Worm (Caenorhabditis elegans): ENCODE results near the gene fbxc-7.
"Not testable (repeated sequence)": the region's sequence is repeated elsewhere in the genome, so short reads cannot be mapped to it uniquely, and the experiment has no call there.

fbxc-7 gene

ce11 chrII:961961-962360, 7.2 kb downstream of the fbxc-7 start, which contains the start of gene C32B5.13:
TSS of gene C32B5.13 (minus strand) at chrII:962061.
- no peak for TF ChIP-seq elt-3 (tag; optimal IDR thresholded peaks at IDR 0.05)
- TF ChIP-seq lin-32 (GFP tag; optimal IDR thresholded peaks at IDR 0.05) = no peak
- no peak for TF ChIP-seq lsy-2 (tag; optimal IDR thresholded peaks at IDR 0.05)
- TF ChIP-seq unc-39 (tag; optimal IDR thresholded peaks at IDR 0.05) = no peak
- no peak for TF ChIP-seq nhr-237 (tag; optimal IDR thresholded peaks at IDR 0.05)
- no peak for TF ChIP-seq M03D4.4 (tag; optimal IDR thresholded peaks at IDR 0.05)
- no peak for TF ChIP-seq mab-5 (tag; optimal IDR thresholded peaks at IDR 0.05)
- no peak for TF ChIP-seq ceh-83 (GFP tag; optimal IDR thresholded peaks at IDR 0.05)
- TF ChIP-seq unc-120 (tag; optimal IDR thresholded peaks at IDR 0.05; ENCODE audit: poor library complexity, severe bottlenecking) = no peak
- TF ChIP-seq zip-8 (tag; optimal IDR thresholded peaks at IDR 0.05) = no peak

- not testable (repeated sequence) for TF ChIP-seq flh-1 (GFP tag; optimal IDR thresholded peaks at IDR 0.05); M03D4.4 (tag; optimal IDR thresholded peaks at IDR 0.05); nhr-2 (tag; optimal IDR thresholded peaks at IDR 0.05)
Observed at ce11 chrII:966962-967361, 12.2 kb downstream of the fbxc-7 start, which contains the start of gene fbxc-18. TSS of gene fbxc-18 (minus strand) at chrII:967062.

ce11 chrII:968106-968505, 13.4 kb downstream of the fbxc-7 start, which contains the start of gene C32B5.6:
TSS of gene C32B5.6 (plus strand) at chrII:968406.
- TF ChIP-seq sptf-1 (tag; optimal IDR thresholded peaks at IDR 0.05); mab-5 (tag; optimal IDR thresholded peaks at IDR 0.05); ces-1 (GFP tag; optimal IDR thresholded peaks at IDR 0.05): not testable (repeated sequence)

- TF ChIP-seq ham-2 (GFP tag; optimal IDR thresholded peaks at IDR 0.05) (no peak), unc-39 (tag; optimal IDR thresholded peaks at IDR 0.05) (no peak), sptf-1 (tag; optimal IDR thresholded peaks at IDR 0.05) (no peak), snpc-4 (tag; optimal IDR thresholded peaks at IDR 0.05) (no peak), tbx-8 (GFP tag; optimal IDR thresholded peaks at IDR 0.05) (no peak), nhr-12 (tag; optimal IDR thresholded peaks at IDR 0.05) (no peak), nhr-237 (tag; optimal IDR thresholded peaks at IDR 0.05) (no peak), flh-1 (GFP tag; optimal IDR thresholded peaks at IDR 0.05) (no peak), elt-1 (tag; optimal IDR thresholded peaks at IDR 0.05; ENCODE audit: borderline replicate concordance, insufficient read depth) (no peak), ceh-83 (GFP tag; optimal IDR thresholded peaks at IDR 0.05) (no peak), sem-2 (GFP tag; optimal IDR thresholded peaks at IDR 0.05) (no peak), lin-13 (tag; optimal IDR thresholded peaks at IDR 0.05) (no peak), lin-32 (GFP tag; optimal IDR thresholded peaks at IDR 0.05) (no peak)
Observed at ce11 chrII:972850-973249, 18.1 kb downstream of the fbxc-7 start, which contains the start of gene C32B5.15. TSS of gene C32B5.15 (minus strand) at chrII:972950.

DNA sequence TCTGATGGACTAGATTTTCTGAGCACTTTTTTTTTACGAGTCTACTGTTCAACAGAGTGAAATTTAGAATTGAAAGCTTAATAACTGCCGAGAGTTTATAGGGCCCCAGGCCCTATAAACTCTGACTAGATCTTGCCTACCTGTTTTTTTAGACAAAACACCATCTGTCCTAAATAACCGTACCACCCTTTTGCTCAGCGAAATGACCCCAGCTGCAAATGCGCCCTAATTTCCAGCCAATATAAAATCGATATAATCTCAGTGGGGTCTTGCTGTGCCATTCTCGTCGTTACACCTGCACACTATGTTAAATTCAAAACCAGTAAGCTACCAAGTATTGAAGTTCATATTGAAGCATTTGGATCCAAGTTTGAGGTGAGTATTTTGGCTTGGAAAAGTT, 19.3 kb downstream of the fbxc-7 start, which contains the start of gene fbxc-14:
Gene fbxc-14, plus strand, starts transcription at position 301 of the 400 bp plus-strand sequence.
- TF ChIP-seq mab-5 (tag; optimal IDR thresholded peaks at IDR 0.05) (no peak), bed-3 (GFP tag; optimal IDR thresholded peaks at IDR 0.05) (no peak), cnd-1 (tag; optimal IDR thresholded peaks at IDR 0.05) (no peak), drap-1 (GFP tag; optimal IDR thresholded peaks at IDR 0.05) (no peak), lin-13 (tag; optimal IDR thresholded peaks at IDR 0.05) (no peak), sem-2 (GFP tag; optimal IDR thresholded peaks at IDR 0.05) (no peak), blmp-1 (tag; optimal IDR thresholded peaks at IDR 0.05) (no peak), flh-1 (GFP tag; optimal IDR thresholded peaks at IDR 0.05) (no peak), hlh-1 (tag; optimal IDR thresholded peaks at IDR 0.05) (no peak), nhr-12 (tag; optimal IDR thresholded peaks at IDR 0.05) (no peak), lsy-2 (tag; optimal IDR thresholded peaks at IDR 0.05) (no peak), ceh-43 (GFP tag; optimal IDR thresholded peaks at IDR 0.05) (no peak), snpc-4 (tag; optimal IDR thresholded peaks at IDR 0.05) (no peak), nhr-2 (tag; optimal IDR thresholded peaks at IDR 0.05) (no peak), ham-2 (GFP tag; optimal IDR thresholded peaks at IDR 0.05) (no peak), unc-120 (tag; optimal IDR thresholded peaks at IDR 0.05; ENCODE audit: poor library complexity, severe bottlenecking) (no peak), nhr-76 (tag; optimal IDR thresholded peaks at IDR 0.05) (no peak), lin-32 (GFP tag; optimal IDR thresholded peaks at IDR 0.05) (no peak)

DNA sequence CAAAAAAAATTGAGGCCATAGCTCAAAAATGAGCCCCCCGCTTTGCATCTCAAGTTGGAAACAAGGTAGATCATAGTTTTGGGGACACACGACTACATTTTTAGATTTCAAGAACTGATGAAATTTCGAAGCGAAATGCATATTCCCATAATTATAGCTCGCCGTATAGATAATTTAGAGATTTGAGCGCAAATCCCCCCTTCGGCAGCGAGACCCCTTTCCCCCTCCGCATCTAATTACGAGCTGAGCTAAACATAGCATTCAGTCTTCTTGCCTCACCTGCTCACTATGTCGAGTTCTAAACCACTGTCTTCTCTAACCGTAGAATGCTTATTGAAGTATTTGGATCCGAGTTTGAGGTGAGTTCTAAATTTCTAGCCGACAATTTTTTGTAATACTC, 24.4 kb downstream of the fbxc-7 start, which contains the start of the genes fbxc-17 and fbxc-15:
Gene fbxc-17, minus strand, starts transcription at position 101 of the 400 bp plus-strand sequence.
Gene fbxc-15, plus strand, starts transcription at position 289 of the 400 bp plus-strand sequence.
- TF ChIP-seq cnd-1 (tag; optimal IDR thresholded peaks at IDR 0.05) (no peak), drap-1 (GFP tag; optimal IDR thresholded peaks at IDR 0.05) (no peak), zip-8 (tag; optimal IDR thresholded peaks at IDR 0.05) (no peak), mab-5 (tag; optimal IDR thresholded peaks at IDR 0.05) (no peak), snpc-4 (tag; optimal IDR thresholded peaks at IDR 0.05) (no peak), ceh-43 (GFP tag; optimal IDR thresholded peaks at IDR 0.05) (no peak), lin-13 (tag; optimal IDR thresholded peaks at IDR 0.05) (no peak), tbx-8 (GFP tag; optimal IDR thresholded peaks at IDR 0.05) (no peak), flh-1 (GFP tag; optimal IDR thresholded peaks at IDR 0.05) (no peak), mls-2 (tag; optimal IDR thresholded peaks at IDR 0.05) (no peak), ces-1 (GFP tag; optimal IDR thresholded peaks at IDR 0.05) (no peak), nhr-12 (tag; optimal IDR thresholded peaks at IDR 0.05) (no peak), unc-62 (GFP tag; optimal IDR thresholded peaks at IDR 0.05) (no peak), nhr-237 (tag; optimal IDR thresholded peaks at IDR 0.05) (no peak)
